Worm (Caenorhabditis elegans): ENCODE measurements around the gene irld-17.

ce11 chrV:1600561-1601088 lies 31.2 kb upstream of the irld-17 start, which contains the start of gene F16B4.2:
- TF ChIP-seq ceh-28 (tag; optimal IDR thresholded peaks at IDR 0.05): no peak
- TF ChIP-seq nhr-76 (tag; optimal IDR thresholded peaks at IDR 0.05): no peak
- TF ChIP-seq unc-62 (GFP tag; optimal IDR thresholded peaks at IDR 0.05): no peak
- no peak for TF ChIP-seq mdl-1 (tag; optimal IDR thresholded peaks at IDR 0.05)
- TF ChIP-seq R02D3.7 (tag; optimal IDR thresholded peaks at IDR 0.05): no peak
- no peak for TF ChIP-seq nhr-11 (tag; optimal IDR thresholded peaks at IDR 0.05)
- TF ChIP-seq pha-4 (tag; optimal IDR thresholded peaks at IDR 0.05): no peak
